Worm (Caenorhabditis elegans): ENCODE data around the gene R01H2.8.

ce11 chrIII:7087180-7087579 lies 18.3 kb downstream of the R01H2.8 start:
- TF ChIP-seq pqm-1 (tag; optimal IDR thresholded peaks at IDR 0.05) (no peak), nhr-11 (tag; optimal IDR thresholded peaks at IDR 0.05) (no peak), ceh-63 (GFP tag; optimal IDR thresholded peaks at IDR 0.05) (no peak), lin-13 (GFP tag; optimal IDR thresholded peaks at IDR 0.05) (no peak), elt-3 (tag; optimal IDR thresholded peaks at IDR 0.05) (no peak), blmp-1 (tag; optimal IDR thresholded peaks at IDR 0.05) (no peak), unc-130 (tag; optimal IDR thresholded peaks at IDR 0.05) (no peak)
